Worm (Caenorhabditis elegans) whole organism, L4 larva: Measurements from ENCODE around the gene him-10.

Experiments used
- aha-1 ChIP-seq: fragments of 150-350 bp; peaks from one replicate; lab custom pipeline; 2014; ENCODE audit warnings: missing biosample characterization, missing genetic modification characterization
- aly-2 ChIP-seq: sonication (generic microtip); optimal IDR thresholded peaks from 2 replicates; lab custom pipeline; 2018; ENCODE audit warnings: missing biosample characterization, missing genetic modification characterization
- ama-1 ChIP-seq: fragments of 150-350 bp; optimal IDR thresholded peaks from 2 replicates; lab custom pipeline; 2014; ENCODE audit warnings: inconsistent platforms, mixed read lengths
- egl-27 ChIP-seq: sonication (generic microtip); optimal IDR thresholded peaks from 3 replicates; lab custom pipeline; 2017; ENCODE audit warnings: missing biosample characterization, missing genetic modification reagents, missing genetic modification characterization
- fos-1 ChIP-seq: fragments of 150-350 bp; optimal IDR thresholded peaks from 2 replicates; lab custom pipeline; 2014; ENCODE audit warnings: missing biosample characterization, missing genetic modification characterization
- lin-13 ChIP-seq: fragments of 150-350 bp; optimal IDR thresholded peaks from 2 replicates; lab custom pipeline; 2014; ENCODE audit warnings: missing biosample characterization, missing genetic modification reagents, missing genetic modification characterization
- lin-15B ChIP-seq: fragments of 150-350 bp; sonication (generic microtip); optimal IDR thresholded peaks from 3 replicates; lab custom pipeline; 2014; ENCODE audit warnings: missing biosample characterization, missing genetic modification characterization
- mxl-2 ChIP-seq: fragments of 200-800 bp; sonication (Bioruptor generic); conservative IDR thresholded peaks from 2 replicates; pipeline ENCODE4 v1.3.6; 2022; ENCODE audit warnings: missing genetic modification reagents, missing genetic modification characterization, missing compliant biosample characterization
- mxl-3 ChIP-seq: fragments of 200-800 bp; sonication (Bioruptor generic); optimal IDR thresholded peaks from 2 replicates; lab custom pipeline; 2018; ENCODE audit warnings: mild to moderate bottlenecking, missing genetic modification characterization, missing compliant biosample characterization
- nhr-28 ChIP-seq: fragments of 150-350 bp; optimal IDR thresholded peaks from 2 replicates; lab custom pipeline; 2014; ENCODE audit warnings: missing biosample characterization, missing genetic modification characterization
- skn-1 ChIP-seq: fragments of 150-350 bp; optimal IDR thresholded peaks from 2 replicates; lab custom pipeline; 2014; ENCODE audit warnings: missing biosample characterization, missing genetic modification characterization

DNA sequence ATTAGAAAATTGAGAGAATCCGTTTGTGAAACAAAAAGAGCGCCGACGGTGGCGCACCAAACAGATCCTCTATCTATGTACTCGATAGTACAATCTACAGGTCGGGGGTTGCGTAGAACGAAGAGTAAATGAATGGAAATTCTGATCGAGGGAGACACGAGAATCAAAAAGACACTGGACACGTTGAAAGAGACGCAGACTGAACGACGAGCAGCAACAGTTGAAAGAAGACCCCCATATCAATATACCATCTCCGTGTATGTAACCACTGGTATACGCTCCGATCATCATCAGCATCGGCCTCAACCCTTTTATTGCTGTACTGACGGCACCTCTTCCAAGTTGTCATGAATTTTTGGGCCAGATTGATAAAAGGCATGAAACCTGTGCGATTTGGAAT, 33.2 kb downstream of the him-10 start:
- TF ChIP-seq fos-1 (tag; lab: Kevin White, UChicago) (no peak), nhr-28 (tag; lab: Kevin White, UChicago) (no peak), aly-2 (tag; lab: Kevin White, UChicago) (no peak), mxl-3 (GFP tag; lab: Kevin White, UChicago) (no peak), ama-1 (lab: Kevin White, UChicago) (no peak), skn-1 (tag; lab: Kevin White, UChicago) (no peak), lin-13 (no peak), aha-1 (no peak), lin-15B (tag; lab: Kevin White, UChicago) (no peak), egl-27 (tag; lab: Kevin White, UChicago) (no peak), mxl-2 (GFP tag; lab: Robert Waterston, UW) (no peak)
